Fruit fly (Drosophila melanogaster) whole organism, embryonic: ENCODE results near the gene Eip63F-1.

Experiments used
- Atf-2 ChIP-seq: fragments of 200-800 bp; sonication (Bioruptor generic); optimal IDR thresholded peaks from 2 replicates; lab custom pipeline; 2016; ENCODE audit warnings: missing biosample characterization, missing genetic modification characterization
- BtbVII ChIP-seq: fragments of 200-800 bp; sonication (Bioruptor generic); optimal IDR thresholded peaks from 3 replicates; lab custom pipeline; 2017; ENCODE audit warnings: missing biosample characterization, mild to moderate bottlenecking, missing genetic modification characterization
- Bteb2 ChIP-seq: fragments of 200-800 bp; sonication (Bioruptor generic); optimal IDR thresholded peaks from 2 replicates; lab custom pipeline; 2016; ENCODE audit warnings: missing biosample characterization, missing genetic modification characterization
- CG10431 ChIP-seq: fragments of 200-800 bp; sonication (Bioruptor generic); optimal IDR thresholded peaks from 3 replicates; lab custom pipeline; 2018; ENCODE audit warnings: missing biosample characterization, mild to moderate bottlenecking, missing genetic modification characterization
- CG10565 ChIP-seq: fragments of 200-800 bp; sonication (Bioruptor generic); optimal IDR thresholded peaks from 3 replicates; lab custom pipeline; 2016; ENCODE audit warnings: missing biosample characterization, mild to moderate bottlenecking, missing genetic modification characterization
- CG10959 ChIP-seq: fragments of 200-800 bp; sonication (Bioruptor generic); IDR thresholded peaks from 2 replicates; pipeline ENCODE4 v1.3.6; 2022; ENCODE audit warnings: missing biosample characterization, missing genetic modification characterization
- CG11085 ChIP-seq: fragments of 200-800 bp; sonication (Bioruptor generic); IDR thresholded peaks from 2 replicates; pipeline ENCODE4 v1.3.6; 2022; ENCODE audit warnings: missing biosample characterization, missing genetic modification characterization
- CG12071 ChIP-seq: fragments of 200-800 bp; sonication (Bioruptor generic); optimal IDR thresholded peaks from 3 replicates; lab custom pipeline; 2018; ENCODE audit warnings: missing biosample characterization, mild to moderate bottlenecking, missing genetic modification characterization
- CG14860 ChIP-seq: fragments of 200-800 bp; sonication (Bioruptor generic); IDR thresholded peaks from 3 replicates; pipeline ENCODE4 v1.3.6; 2022; ENCODE audit warnings: missing biosample characterization, missing genetic modification characterization; ENCODE audit not compliant: partially characterized antibody
- CG14965 ChIP-seq: fragments of 200-800 bp; sonication (Bioruptor generic); optimal IDR thresholded peaks from 2 replicates; lab custom pipeline; 2016; ENCODE audit warnings: missing biosample characterization, missing genetic modification characterization, borderline replicate concordance
- CG15696 ChIP-seq: fragments of 200-800 bp; sonication (Bioruptor generic); optimal IDR thresholded peaks from 2 replicates; lab custom pipeline; 2019; ENCODE audit warnings: missing biosample characterization, mild to moderate bottlenecking, missing genetic modification characterization, moderate library complexity
- CG2875 ChIP-seq: fragments of 200-800 bp; sonication (Bioruptor generic); optimal IDR thresholded peaks from 2 replicates; lab custom pipeline; 2017; ENCODE audit warnings: missing biosample characterization, mild to moderate bottlenecking, missing genetic modification characterization, missing genetic modification reagents
- CG3065 ChIP-seq: fragments of 200-800 bp; sonication (Bioruptor generic); optimal IDR thresholded peaks from 2 replicates; lab custom pipeline; 2016; ENCODE audit warnings: missing biosample characterization, missing genetic modification characterization
- CG6791 ChIP-seq: fragments of 200-800 bp; sonication (Bioruptor generic); IDR thresholded peaks from 3 replicates; pipeline ENCODE4 v1.3.6; 2022; ENCODE audit warnings: missing biosample characterization, missing genetic modification characterization; ENCODE audit not compliant: partially characterized antibody
- CG7745 ChIP-seq: fragments of 200-800 bp; sonication (Bioruptor generic); optimal IDR thresholded peaks from 2 replicates; lab custom pipeline; 2018; ENCODE audit warnings: missing biosample characterization, mild to moderate bottlenecking, missing genetic modification characterization, moderate library complexity
- CG7839 ChIP-seq: fragments of 200-800 bp; sonication (Bioruptor generic); optimal IDR thresholded peaks from 3 replicates; lab custom pipeline; 2018; ENCODE audit warnings: missing biosample characterization, mild to moderate bottlenecking, missing genetic modification characterization, moderate library complexity
- CG8924 ChIP-seq: fragments of 200-800 bp; optimal IDR thresholded peaks from 3 replicates; lab custom pipeline; 2019; ENCODE audit warnings: missing biosample characterization, mild to moderate bottlenecking, missing genetic modification characterization, moderate library complexity
- CG9797 ChIP-seq: fragments of 200-800 bp; sonication (Bioruptor generic); optimal IDR thresholded peaks from 3 replicates; lab custom pipeline; 2018; ENCODE audit warnings: missing biosample characterization, mild to moderate bottlenecking, missing genetic modification characterization
- CHES-1-like ChIP-seq: fragments of 200-800 bp; sonication (Bioruptor generic); optimal IDR thresholded peaks from 2 replicates; lab custom pipeline; 2016; ENCODE audit warnings: missing biosample characterization, missing genetic modification characterization
- CoRest ChIP-seq: fragments of 200-800 bp; sonication (Bioruptor generic); optimal IDR thresholded peaks from 3 replicates; lab custom pipeline; 2018; ENCODE audit warnings: missing biosample characterization, mild to moderate bottlenecking, missing genetic modification characterization, moderate library complexity
- Dref ChIP-seq: fragments of 200-800 bp; sonication (Bioruptor generic); IDR thresholded peaks from 2 replicates; pipeline ENCODE4 v1.3.6; 2022; ENCODE audit warnings: missing biosample characterization, missing genetic modification characterization
- E2f2 ChIP-seq: fragments of 200-800 bp; sonication (Bioruptor generic); IDR thresholded peaks from 2 replicates; pipeline ENCODE4 v1.3.6; 2022; ENCODE audit warnings: missing biosample characterization, missing genetic modification characterization
- Gug ChIP-seq: fragments of 200-800 bp; sonication (Bioruptor generic); IDR thresholded peaks from 4 replicates; pipeline ENCODE4 v1.3.6; 2022; ENCODE audit warnings: missing biosample characterization, missing genetic modification characterization
- HHEX ChIP-seq: fragments of 200-800 bp; sonication (Bioruptor generic); optimal IDR thresholded peaks from 3 replicates; lab custom pipeline; 2017; ENCODE audit warnings: missing biosample characterization, mild to moderate bottlenecking, missing genetic modification characterization, missing genetic modification reagents
- HmgZ ChIP-seq: fragments of 200-800 bp; sonication (Bioruptor generic); optimal IDR thresholded peaks from 2 replicates; lab custom pipeline; 2018; ENCODE audit warnings: missing biosample characterization, mild to moderate bottlenecking, missing genetic modification characterization
- NC2α ChIP-seq: fragments of 200-800 bp; sonication (Bioruptor generic); optimal IDR thresholded peaks from 2 replicates; lab custom pipeline; 2016; ENCODE audit warnings: missing biosample characterization, missing genetic modification characterization
- Poxn ChIP-seq: fragments of 200-800 bp; sonication (Bioruptor generic); IDR thresholded peaks from 2 replicates; pipeline ENCODE4 v1.3.6; 2022; ENCODE audit warnings: missing biosample characterization, missing genetic modification characterization
- al ChIP-seq: fragments of 200-800 bp; sonication (Bioruptor generic); IDR thresholded peaks from 2 replicates; pipeline ENCODE4 v1.3.6; 2022; ENCODE audit warnings: missing biosample characterization, missing genetic modification characterization
- amos ChIP-seq: fragments of 200-800 bp; sonication (Bioruptor generic); IDR thresholded peaks from 2 replicates; pipeline ENCODE4 v1.3.6; 2022; ENCODE audit warnings: missing biosample characterization, missing genetic modification characterization; ENCODE audit not compliant: partially characterized antibody
- aop ChIP-seq: fragments of 200-800 bp; sonication (Bioruptor generic); IDR thresholded peaks from 2 replicates; pipeline ENCODE4 v1.3.6; 2022; ENCODE audit warnings: missing biosample characterization, missing genetic modification characterization
- ash1 ChIP-seq: fragments of 200-800 bp; sonication (Bioruptor generic); optimal IDR thresholded peaks from 2 replicates; lab custom pipeline; 2018; ENCODE audit warnings: missing biosample characterization, mild to moderate bottlenecking, missing genetic modification characterization
- corto ChIP-seq: fragments of 200-800 bp; sonication (Bioruptor generic); optimal IDR thresholded peaks from 2 replicates; lab custom pipeline; 2016; ENCODE audit warnings: missing biosample characterization, mild to moderate bottlenecking, missing genetic modification characterization, moderate library complexity
- dm ChIP-seq: fragments of 200-800 bp; sonication (Bioruptor generic); optimal IDR thresholded peaks from 3 replicates; lab custom pipeline; 2016; ENCODE audit warnings: missing biosample characterization, missing genetic modification characterization
- emc ChIP-seq: fragments of 200-800 bp; sonication (Bioruptor generic); optimal IDR thresholded peaks from 2 replicates; lab custom pipeline; 2016; ENCODE audit warnings: missing biosample characterization, missing genetic modification characterization
- fd102C ChIP-seq: fragments of 200-800 bp; sonication (Bioruptor generic); optimal IDR thresholded peaks from 2 replicates; lab custom pipeline; 2018; ENCODE audit warnings: missing biosample characterization, mild to moderate bottlenecking, missing genetic modification characterization, moderate library complexity
- gem ChIP-seq: fragments of 200-800 bp; sonication (Bioruptor generic); optimal IDR thresholded peaks from 2 replicates; lab custom pipeline; 2019; ENCODE audit warnings: missing biosample characterization, mild to moderate bottlenecking, missing genetic modification characterization, moderate library complexity
- gfzf ChIP-seq: fragments of 200-800 bp; sonication (Bioruptor generic); optimal IDR thresholded peaks from 2 replicates; lab custom pipeline; 2016; ENCODE audit warnings: missing biosample characterization, mild to moderate bottlenecking, missing genetic modification characterization, moderate library complexity
- gsb-n ChIP-seq: fragments of 200-800 bp; sonication (Bioruptor generic); optimal IDR thresholded peaks from 3 replicates; lab custom pipeline; 2018; ENCODE audit warnings: missing biosample characterization, mild to moderate bottlenecking, missing genetic modification characterization
- hth ChIP-seq: fragments of >200 bp; optimal IDR thresholded peaks from 2 replicates; lab custom pipeline; 2017; ENCODE audit warnings: inconsistent platforms
- kay ChIP-seq: fragments of 200-800 bp; sonication (Bioruptor generic); optimal IDR thresholded peaks from 2 replicates; lab custom pipeline; 2016; ENCODE audit warnings: missing biosample characterization, missing genetic modification characterization
- kni ChIP-seq: fragments of 200-800 bp; sonication (Bioruptor generic); optimal IDR thresholded peaks from 3 replicates; lab custom pipeline; 2017; ENCODE audit warnings: mild to moderate bottlenecking, missing biosample characterization, missing genetic modification reagents, missing genetic modification characterization
- p53 ChIP-seq: fragments of 200-800 bp; sonication (Bioruptor generic); optimal IDR thresholded peaks from 2 replicates; lab custom pipeline; 2016; ENCODE audit warnings: missing biosample characterization, missing genetic modification characterization
- pan ChIP-seq, 4 experiments: fragments of >200 bp in 3 of 4; fragments of 200-800 bp in 1 of 4; sonication (Bioruptor generic) in 1 of 4; optimal IDR thresholded peaks in 3 of 4; IDR thresholded peaks in 1 of 4; 2 replicates each; pipeline versions ENCODE4 v1.3.6 to Lab custom; 2017 to 2022; ENCODE audit warnings: missing biosample characterization in 2 of 4, missing genetic modification characterization in 2 of 4, mixed read lengths in 1 of 4
- pb ChIP-seq: fragments of 200-800 bp; sonication (Bioruptor generic); optimal IDR thresholded peaks from 3 replicates; lab custom pipeline; 2016; ENCODE audit warnings: missing biosample characterization, missing genetic modification characterization
- scrt ChIP-seq: fragments of 200-800 bp; sonication (Bioruptor generic); optimal IDR thresholded peaks from 2 replicates; lab custom pipeline; 2018; ENCODE audit warnings: missing biosample characterization, mild to moderate bottlenecking, missing genetic modification characterization, moderate library complexity
- tin ChIP-seq: fragments of 200-800 bp; sonication (Bioruptor generic); optimal IDR thresholded peaks from 3 replicates; lab custom pipeline; 2016; ENCODE audit warnings: missing biosample characterization, missing genetic modification characterization
- tna ChIP-seq: fragments of 200-800 bp; sonication (Bioruptor generic); IDR thresholded peaks from 2 replicates; pipeline ENCODE4 v1.3.6; 2022; ENCODE audit warnings: missing biosample characterization, missing genetic modification characterization; ENCODE audit not compliant: partially characterized antibody
- twi ChIP-seq: fragments of 200-800 bp; optimal IDR thresholded peaks from 2 replicates; lab custom pipeline; 2019; ENCODE audit warnings: missing biosample characterization, mild to moderate bottlenecking, missing genetic modification characterization, moderate library complexity

Gene Eip63F-1

DNA sequence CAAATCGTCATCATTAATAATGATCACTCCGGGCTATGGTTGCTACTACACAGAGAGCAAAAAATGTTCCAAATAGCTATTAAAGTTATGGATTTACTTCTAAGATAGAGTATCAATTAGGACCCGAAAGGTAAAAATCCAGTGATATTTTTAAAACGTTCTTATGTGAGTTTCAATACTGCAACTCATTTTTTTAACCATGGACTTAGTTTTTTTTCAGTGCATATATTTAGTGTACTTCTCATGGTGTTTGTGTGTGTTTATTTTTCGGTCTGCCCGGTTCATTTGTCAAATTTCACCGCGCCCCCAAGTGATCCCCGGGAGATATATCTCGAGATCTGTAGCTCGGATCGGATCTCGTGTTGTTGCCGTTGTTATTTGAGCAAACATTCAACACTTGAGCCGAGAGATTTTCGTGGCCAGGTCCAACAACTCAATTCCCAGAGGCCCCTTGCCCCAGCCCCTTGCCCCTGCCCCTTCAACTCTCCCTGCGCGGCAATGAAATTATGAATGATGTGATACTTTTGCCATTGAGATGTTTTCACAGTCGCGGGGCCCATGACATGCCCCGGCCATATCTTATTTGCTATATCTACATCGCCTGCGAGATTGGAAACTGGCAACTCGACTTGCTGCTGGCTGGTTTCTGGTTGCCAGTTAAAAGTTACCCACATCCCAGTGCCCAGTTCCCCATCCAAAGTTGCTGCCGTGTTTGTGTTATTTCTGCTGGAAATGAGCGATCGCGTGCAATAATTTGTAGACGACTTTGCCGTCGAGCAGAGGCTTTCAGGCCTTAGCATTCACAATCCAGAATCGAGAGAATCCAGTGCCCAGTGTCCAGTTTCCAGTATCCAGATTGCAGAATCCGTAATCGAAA lies 72.7 kb downstream of the Eip63F-1 start (continued):
- TF ChIP-seq Gug (GFP tag; lab: Robert Waterston, UW), result no peak
- TF ChIP-seq CG3065, result peak; percentile 32
- peak; percentile 61 for TF ChIP-seq gsb-n
- no peak for TF ChIP-seq emc
- no peak for TF ChIP-seq al (GFP tag; lab: Robert Waterston, UW)
- TF ChIP-seq aop (GFP tag; lab: Robert Waterston, UW), result no peak
- TF ChIP-seq CG12071, result peak; percentile 22
- TF ChIP-seq CG7839 (tag; lab: Kevin White, UChicago), result peak; percentile 73
- TF ChIP-seq CG10959 (GFP tag; lab: Robert Waterston, UW), result peak; percentile 85
- peak; percentile 83 for TF ChIP-seq CG8924 (tag; lab: Kevin White, UChicago)
- peak; percentile 56 for TF ChIP-seq NC2α (GFP tag; lab: Kevin White, UChicago)
- no peak for TF ChIP-seq CG14860
- peak; percentile 69 for TF ChIP-seq tin
- TF ChIP-seq amos (GFP tag; lab: Robert Waterston, UW), result no peak
- no peak for TF ChIP-seq gfzf
- TF ChIP-seq CG7745 (tag; lab: Kevin White, UChicago), result peak; percentile 57
- peak; percentile 81 for TF ChIP-seq gem (tag; lab: Kevin White, UChicago)
- peak; percentile 38 for TF ChIP-seq HHEX (GFP tag; lab: Kevin White, UChicago)
- no peak for TF ChIP-seq ash1 (GFP tag; lab: Kevin White, UChicago)
- no peak for TF ChIP-seq CG9797
- TF ChIP-seq kay (GFP tag; lab: Kevin White, UChicago), result peak; percentile 32
- no peak for TF ChIP-seq pan (optimal IDR thresholded peaks at IDR 0.05; lab: Kevin White, UChicago)
- TF ChIP-seq pan (GFP tag; optimal IDR thresholded peaks at IDR 0.05 in 1 of 2, IDR thresholded peaks at IDR 0.05 in 1 of 2), result peak in 1 of 2 experiments; percentile 57
- TF ChIP-seq Poxn (GFP tag; lab: Robert Waterston, UW), result no peak
- TF ChIP-seq CG2875 (GFP tag; lab: Kevin White, UChicago), result peak; percentile 22
- TF ChIP-seq pb (GFP tag; lab: Kevin White, UChicago), result no peak
- TF ChIP-seq hth (lab: Kevin White, UChicago), result no peak
- TF ChIP-seq corto (GFP tag; lab: Kevin White, UChicago), result no peak
- no peak for TF ChIP-seq E2f2 (GFP tag; lab: Robert Waterston, UW)
- TF ChIP-seq Bteb2 (GFP tag; lab: Kevin White, UChicago), result peak; percentile 4
- TF ChIP-seq fd102C (GFP tag; lab: Kevin White, UChicago), result no peak
- no peak for TF ChIP-seq scrt (GFP tag; lab: Kevin White, UChicago)
- peak; percentile 72 for TF ChIP-seq CoRest (tag; lab: Kevin White, UChicago)
- no peak for TF ChIP-seq HmgZ (tag; lab: Kevin White, UChicago)
- no peak for TF ChIP-seq Dref
- TF ChIP-seq CHES-1-like (GFP tag; lab: Kevin White, UChicago), result peak; percentile 48
- no peak for TF ChIP-seq CG6791 (GFP tag; lab: Robert Waterston, UW)
- TF ChIP-seq dm, result peak; percentile 54
- no peak for TF ChIP-seq tna (GFP tag; lab: Robert Waterston, UW)
- no peak for TF ChIP-seq CG10431
- no peak for TF ChIP-seq p53 (GFP tag; lab: Kevin White, UChicago)
- no peak for TF ChIP-seq CG11085 (GFP tag; lab: Robert Waterston, UW)
- TF ChIP-seq CG10565 (GFP tag; lab: Kevin White, UChicago), result peak; percentile 39
- peak; percentile 71 for TF ChIP-seq Atf-2 (GFP tag; lab: Kevin White, UChicago)
- TF ChIP-seq kni (GFP tag; lab: Kevin White, UChicago), result peak; percentile 66
- peak; percentile 62 for TF ChIP-seq CG14965 (GFP tag; lab: Kevin White, UChicago)
- TF ChIP-seq BtbVII (GFP tag; lab: Kevin White, UChicago), result no peak
- TF ChIP-seq twi (tag; lab: Kevin White, UChicago), result peak; percentile 60
- TF ChIP-seq CG15696 (tag; lab: Kevin White, UChicago), result peak; percentile 85
